Fruit fly (Drosophila melanogaster) S2 (cell line): ENCODE measurements around the gene CG42854.

Experiments used
- CG8478 ChIP-seq: fragments of >200 bp; optimal IDR thresholded peaks from 2 replicates; lab custom pipeline; 2018
- CTCF ChIP-seq, 2 experiments: fragments of >200 bp; optimal IDR thresholded peaks; 2 replicates each; lab custom pipeline; 2018

CG42854 gene

DNA sequence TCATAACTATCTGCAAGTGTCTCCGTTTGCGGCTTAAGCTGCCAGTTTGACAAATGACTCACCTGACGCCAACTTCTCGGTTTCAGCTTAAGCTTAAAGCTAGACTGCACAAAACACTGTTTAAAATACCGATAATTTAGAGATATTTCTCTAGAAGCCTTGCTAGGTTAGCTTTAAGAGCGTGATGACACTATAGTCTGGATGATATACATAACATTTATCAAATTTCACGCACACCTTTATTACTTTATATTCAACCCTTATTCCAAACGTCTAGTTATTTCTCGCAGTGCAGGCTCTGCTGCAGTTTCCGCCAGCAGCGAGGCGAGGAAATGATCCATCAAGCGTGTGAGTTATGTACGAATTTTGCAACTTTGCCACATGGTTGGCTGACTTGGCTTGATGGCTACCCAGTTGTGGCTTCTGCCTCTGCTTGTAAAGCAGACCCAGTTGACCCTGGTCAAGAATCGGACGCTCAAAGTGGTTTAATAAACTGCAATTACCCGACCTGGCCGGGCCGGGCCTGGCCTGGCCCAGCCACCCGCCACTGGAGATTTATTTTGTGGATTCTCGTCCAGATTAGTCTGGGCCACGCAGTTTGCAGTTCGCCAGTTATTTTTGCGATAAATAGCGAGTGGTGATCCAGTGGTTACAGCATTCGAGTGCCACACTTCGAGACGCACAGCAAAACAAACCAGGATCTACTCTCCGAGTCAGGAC is 28.4 kb downstream of the CG42854 start, which contains the start of gene CG12998:
CG12998 (plus strand) TSS at position 436 of the 720 bp plus-strand sequence.
- TF ChIP-seq CTCF (optimal IDR thresholded peaks at IDR 0.05; lab: Kevin White, UChicago) (no peak), CG8478 (no peak)

DNA sequence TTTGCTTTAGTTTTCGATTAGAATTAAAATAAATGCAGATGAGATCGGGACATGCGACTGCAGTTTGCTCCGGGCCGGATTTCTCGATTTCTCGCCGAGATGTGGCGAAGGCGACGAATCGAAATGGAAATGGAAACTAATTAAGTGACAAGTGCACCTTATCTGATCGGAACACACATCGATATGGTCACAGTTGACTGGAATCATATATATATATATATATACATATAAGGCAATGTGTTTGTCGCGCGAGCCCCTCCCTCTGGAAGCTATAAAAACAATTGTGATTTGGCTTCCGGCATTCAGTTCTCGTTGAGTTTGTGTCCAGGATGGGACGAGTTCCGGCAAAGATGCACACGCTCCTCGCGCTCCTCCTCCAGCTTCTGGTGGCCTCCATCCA is 31.8 kb downstream of the CG42854 start, which contains the start of gene CG5162:
CG5162 (plus strand) TSS at position 301 of the 400 bp plus-strand sequence.
- TF ChIP-seq CG8478 (no peak), CTCF (optimal IDR thresholded peaks at IDR 0.05; lab: Kevin White, UChicago) (no peak)

DNA sequence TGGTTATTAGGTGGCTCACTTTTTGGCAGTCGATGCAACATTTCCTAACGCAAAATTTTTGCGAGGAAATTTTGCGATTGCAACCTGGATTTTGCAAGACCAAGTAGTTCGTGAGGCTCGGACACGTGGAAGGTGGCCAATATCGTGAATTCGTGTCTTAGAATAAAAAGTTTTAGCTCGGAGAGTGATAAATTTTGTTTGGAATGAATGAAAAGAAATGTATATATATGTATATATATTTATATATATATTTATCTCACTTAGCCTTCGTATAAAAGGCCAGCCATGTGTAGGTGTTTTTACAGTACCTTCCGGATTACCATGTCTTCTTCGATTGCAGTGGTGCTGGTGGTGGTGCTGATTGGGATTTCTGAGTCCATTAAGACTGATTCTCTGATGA is 34.8 kb downstream of the CG42854 start, which contains the start of gene CG18258:
CG18258 (plus strand) TSS at position 301 of the 400 bp plus-strand sequence.
- TF ChIP-seq CTCF (optimal IDR thresholded peaks at IDR 0.05; lab: Kevin White, UChicago), result no peak
- no peak for TF ChIP-seq CG8478

dm6 chrX:17209897-17210296 is 36.9 kb downstream of the CG42854 start, which contains the start of gene CG12995:
TSS of gene CG12995 (minus strand) at chrX:17209997.
- no peak for TF ChIP-seq CTCF (optimal IDR thresholded peaks at IDR 0.05; lab: Kevin White, UChicago)
- no peak for TF ChIP-seq CG8478

- no peak for TF ChIP-seq CTCF (optimal IDR thresholded peaks at IDR 0.05; lab: Kevin White, UChicago)
- TF ChIP-seq CG8478, result no peak
Observed at dm6 chrX:17207865-17208486, 38.8 kb downstream of the CG42854 start, which contains the start of gene CG32563. TSS of gene CG32563 (plus strand) at chrX:17208436.

DNA sequence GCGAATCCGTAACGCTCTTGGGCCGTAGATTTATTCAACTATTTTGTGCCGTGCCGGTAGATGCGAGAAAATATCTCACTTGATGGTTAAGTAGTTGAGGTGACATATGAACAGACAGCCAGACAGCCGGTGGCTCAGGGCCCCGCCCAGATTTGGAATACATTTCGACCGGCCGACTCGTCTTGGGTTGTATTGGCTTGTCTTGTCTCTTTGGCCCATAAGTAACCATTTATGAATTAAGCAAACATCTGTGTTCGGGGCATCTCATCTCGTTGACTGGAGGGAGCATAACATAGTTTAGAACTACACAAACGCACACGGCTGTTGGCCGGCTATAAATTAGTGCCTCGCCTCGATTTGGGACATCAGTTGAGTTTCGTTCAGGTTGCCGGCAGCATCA is 40.8 kb downstream of the CG42854 start, which contains the start of gene CG32564:
CG32564 (plus strand) TSS at position 362 of the 400 bp plus-strand sequence.
- TF ChIP-seq CTCF (optimal IDR thresholded peaks at IDR 0.05; lab: Kevin White, UChicago) (no peak), CG8478 (no peak)

DNA sequence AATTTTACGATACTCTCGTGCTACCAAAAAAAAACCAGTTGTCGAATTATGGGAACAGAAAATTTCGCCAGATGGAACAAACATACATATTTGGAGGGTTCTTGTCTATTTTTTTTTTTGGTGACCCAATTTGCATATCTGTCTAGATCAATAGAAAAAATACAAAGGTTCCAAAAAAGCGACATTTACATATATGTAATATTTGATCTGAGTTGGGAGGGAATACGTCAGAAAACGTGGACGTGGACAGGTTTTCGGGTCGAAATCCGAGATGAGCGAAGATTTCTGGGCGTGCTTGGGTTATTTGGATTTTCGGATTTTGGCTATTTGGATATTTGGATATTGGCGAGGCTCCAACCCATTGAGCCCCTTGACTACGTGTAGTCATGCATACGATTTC is 41.8 kb downstream of the CG42854 start:
- TF ChIP-seq CG8478, result no peak
- no peak for TF ChIP-seq CTCF (optimal IDR thresholded peaks at IDR 0.05; lab: Kevin White, UChicago)

DNA sequence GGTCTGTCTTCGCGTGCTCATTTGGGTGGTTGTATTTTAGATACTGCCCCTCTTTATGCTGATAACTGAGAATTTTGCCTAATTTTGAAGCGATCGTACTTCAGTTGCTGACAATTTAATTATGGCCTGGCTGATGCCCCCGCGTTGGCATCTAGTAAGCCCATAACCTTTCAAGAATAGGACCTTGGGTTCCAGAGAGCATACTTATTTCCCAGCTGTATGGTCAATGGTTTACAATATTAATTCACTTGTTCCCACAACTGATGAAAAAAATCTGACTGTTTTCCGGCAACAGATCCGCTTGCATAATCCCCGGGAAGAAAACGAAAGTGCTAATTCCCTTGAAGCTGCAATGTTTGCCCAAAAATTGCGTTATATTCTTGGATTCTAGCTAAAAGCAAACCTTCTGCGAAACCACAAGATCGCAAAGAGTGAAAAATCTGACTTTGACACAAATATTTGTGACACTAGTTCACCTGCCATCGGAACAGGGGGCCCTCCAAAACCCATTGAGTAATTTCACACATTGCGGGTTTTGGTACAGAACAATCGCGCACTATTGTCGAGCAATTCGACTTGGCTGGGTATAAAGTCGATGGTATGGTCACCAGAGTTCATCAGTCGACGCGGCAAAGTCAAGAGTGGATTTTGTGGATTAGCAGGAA is 44.2 kb downstream of the CG42854 start, which contains the start of the genes TTLL1A and CG5070:
TTLL1A (minus strand) TSS at position 101 of the 665 bp plus-strand sequence.
CG5070 (plus strand) TSS at position 615 of the 665 bp plus-strand sequence.
- no peak for TF ChIP-seq CTCF (optimal IDR thresholded peaks at IDR 0.05; lab: Kevin White, UChicago)
- no peak for TF ChIP-seq CG8478
